Worm (Caenorhabditis elegans): ENCODE results near the gene srh-145.

The srh-145 gene

ce11 chrV:16445676-16446075 lies 35.2 kb downstream of the srh-145 start, which contains the start of gene T08G3.6:
Gene T08G3.6 (plus strand): TSS chrV:16445976.
- TF ChIP-seq nhr-237 (tag; optimal IDR thresholded peaks at IDR 0.05) (no peak), nhr-2 (tag; optimal IDR thresholded peaks at IDR 0.05) (no peak), ces-1 (GFP tag; optimal IDR thresholded peaks at IDR 0.05) (no peak), cnd-1 (tag; optimal IDR thresholded peaks at IDR 0.05) (no peak), pha-4 (tag; optimal IDR thresholded peaks at IDR 0.05) (no peak), nhr-76 (tag; optimal IDR thresholded peaks at IDR 0.05) (no peak)

DNA sequence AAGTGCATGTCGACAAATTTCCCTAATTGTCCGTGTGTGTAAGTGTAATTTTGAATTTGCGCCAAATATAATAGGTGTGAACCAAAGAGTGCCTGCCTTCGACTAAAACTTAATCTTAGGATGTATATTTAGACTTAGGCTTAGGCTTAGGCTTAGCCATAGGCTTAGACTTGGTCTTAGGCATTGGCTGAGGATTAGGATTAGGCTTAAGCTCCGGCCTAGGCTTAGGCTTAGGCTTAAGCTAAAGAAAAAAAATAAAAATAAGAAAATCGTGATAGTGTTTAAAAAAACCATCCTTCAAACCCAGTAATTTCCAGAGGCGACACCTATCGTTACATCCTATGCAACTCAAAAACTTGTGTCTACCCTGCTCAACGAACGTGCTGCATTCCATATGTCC lies 35.7 kb downstream of the srh-145 start:
- TF ChIP-seq lin-13 (tag; optimal IDR thresholded peaks at IDR 0.05) (no peak), mls-2 (tag; optimal IDR thresholded peaks at IDR 0.05) (no peak), nhr-2 (tag; optimal IDR thresholded peaks at IDR 0.05) (no peak)

DNA sequence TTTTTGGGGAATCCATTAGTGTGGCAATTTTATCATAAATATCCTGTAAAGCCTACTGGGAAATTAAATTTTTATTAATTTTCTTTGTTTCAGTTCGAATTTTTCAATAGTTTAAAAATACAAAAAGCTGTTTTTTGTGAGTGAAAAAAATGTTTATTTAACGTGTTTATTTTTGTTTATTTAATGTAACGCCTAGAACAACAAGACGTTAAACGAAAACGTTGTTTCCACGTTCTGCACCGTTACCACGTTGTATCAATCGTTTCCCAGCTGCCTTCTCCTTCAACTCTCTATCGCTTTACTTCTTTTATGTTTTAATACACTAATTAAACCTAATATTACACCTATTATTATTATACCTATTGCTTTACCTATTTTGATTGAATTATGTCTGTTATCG lies 37.2 kb downstream of the srh-145 start, which contains the start of gene T08G3.13:
T08G3.13 (plus strand) TSS at position 301 of the 400 bp plus-strand sequence.
- TF ChIP-seq drap-1 (GFP tag; optimal IDR thresholded peaks at IDR 0.05) (no peak), ham-2 (GFP tag; optimal IDR thresholded peaks at IDR 0.05) (no peak), unc-62 (GFP tag; optimal IDR thresholded peaks at IDR 0.05) (no peak)

DNA sequence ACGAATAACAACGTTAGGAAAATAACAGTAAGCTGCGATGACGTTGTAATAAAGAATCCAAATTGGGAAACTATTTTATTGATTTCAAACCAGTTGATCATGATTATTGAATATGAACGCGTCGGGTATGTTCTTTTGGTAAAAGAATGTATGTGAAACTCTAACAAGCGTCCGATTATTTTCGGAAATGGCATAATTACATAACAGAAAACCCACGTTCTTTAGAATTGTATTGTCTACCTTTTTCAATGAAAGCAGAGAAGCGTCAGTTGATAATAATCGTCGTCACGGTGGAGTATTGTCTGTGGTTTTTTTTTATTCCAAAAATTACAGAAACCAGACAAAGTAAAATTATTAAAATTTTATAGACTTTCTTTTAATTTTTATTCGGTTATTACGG lies 44.6 kb downstream of the srh-145 start, which contains the start of gene str-14:
str-14 (minus strand) TSS at position 101 of the 400 bp plus-strand sequence.
- TF ChIP-seq lin-13 (tag; optimal IDR thresholded peaks at IDR 0.05) (no peak), tbx-8 (GFP tag; optimal IDR thresholded peaks at IDR 0.05) (no peak), ceh-39 (tag; optimal IDR thresholded peaks at IDR 0.05) (no peak), flh-1 (GFP tag; optimal IDR thresholded peaks at IDR 0.05) (no peak), ztf-11 (tag; optimal IDR thresholded peaks at IDR 0.05) (no peak), nhr-2 (tag; optimal IDR thresholded peaks at IDR 0.05) (no peak), lsy-2 (tag; optimal IDR thresholded peaks at IDR 0.05) (no peak), nhr-12 (tag; optimal IDR thresholded peaks at IDR 0.05) (no peak), blmp-1 (tag; optimal IDR thresholded peaks at IDR 0.05) (no peak), ceh-43 (GFP tag; optimal IDR thresholded peaks at IDR 0.05) (no peak), sem-2 (GFP tag; optimal IDR thresholded peaks at IDR 0.05) (no peak), M03D4.4 (tag; optimal IDR thresholded peaks at IDR 0.05) (no peak), unc-120 (tag; optimal IDR thresholded peaks at IDR 0.05; ENCODE audit: poor library complexity, severe bottlenecking) (no peak), ceh-83 (GFP tag; optimal IDR thresholded peaks at IDR 0.05) (no peak), hlh-1 (tag; optimal IDR thresholded peaks at IDR 0.05) (no peak), mab-5 (tag; optimal IDR thresholded peaks at IDR 0.05) (no peak), nhr-237 (tag; optimal IDR thresholded peaks at IDR 0.05) (no peak), unc-39 (tag; optimal IDR thresholded peaks at IDR 0.05) (no peak)

DNA sequence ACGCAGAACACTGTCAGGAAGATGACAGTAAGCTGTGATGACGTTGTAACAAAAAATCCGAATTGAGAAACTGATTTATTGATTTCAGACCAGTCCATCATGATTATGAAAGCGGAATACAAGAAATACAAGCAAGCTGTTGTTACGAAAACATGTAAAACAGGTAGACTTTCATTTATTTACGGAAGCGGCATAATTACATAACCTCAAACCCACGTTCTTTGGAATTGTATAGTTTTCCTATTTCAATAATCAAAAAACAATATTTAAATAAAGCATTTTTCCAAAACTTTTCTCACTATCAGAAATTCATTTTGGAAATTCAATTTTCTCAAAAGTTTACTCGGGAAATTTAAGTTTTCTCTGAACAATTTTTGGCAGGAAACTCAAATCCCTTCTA lies 48.2 kb downstream of the srh-145 start, which contains the start of gene str-15:
str-15 (minus strand) TSS at position 101 of the 400 bp plus-strand sequence.
- no peak for TF ChIP-seq ceh-83 (GFP tag; optimal IDR thresholded peaks at IDR 0.05)
- TF ChIP-seq flh-1 (GFP tag; optimal IDR thresholded peaks at IDR 0.05), result no peak
- no peak for TF ChIP-seq ztf-11 (tag; optimal IDR thresholded peaks at IDR 0.05)
- no peak for TF ChIP-seq pha-4 (tag; optimal IDR thresholded peaks at IDR 0.05)
- no peak for TF ChIP-seq elt-1 (tag; optimal IDR thresholded peaks at IDR 0.05; ENCODE audit: borderline replicate concordance, insufficient read depth)
- TF ChIP-seq cnd-1 (tag; optimal IDR thresholded peaks at IDR 0.05), result no peak
- no peak for TF ChIP-seq snpc-4 (tag; optimal IDR thresholded peaks at IDR 0.05)
- no peak for TF ChIP-seq lin-13 (tag; optimal IDR thresholded peaks at IDR 0.05)
- TF ChIP-seq nhr-12 (tag; optimal IDR thresholded peaks at IDR 0.05), result no peak
- no peak for TF ChIP-seq lin-32 (GFP tag; optimal IDR thresholded peaks at IDR 0.05)
- TF ChIP-seq nhr-76 (tag; optimal IDR thresholded peaks at IDR 0.05), result no peak
- TF ChIP-seq nhr-237 (tag; optimal IDR thresholded peaks at IDR 0.05), result no peak
- TF ChIP-seq mep-1 (tag; optimal IDR thresholded peaks at IDR 0.05), result no peak
- TF ChIP-seq mls-2 (tag; optimal IDR thresholded peaks at IDR 0.05), result no peak
- no peak for TF ChIP-seq sem-2 (GFP tag; optimal IDR thresholded peaks at IDR 0.05)

- TF ChIP-seq nhr-12 (tag; optimal IDR thresholded peaks at IDR 0.05), result no peak
- no peak for TF ChIP-seq elt-1 (tag; optimal IDR thresholded peaks at IDR 0.05; ENCODE audit: borderline replicate concordance, insufficient read depth)
- no peak for TF ChIP-seq lin-32 (GFP tag; optimal IDR thresholded peaks at IDR 0.05)
- TF ChIP-seq ceh-39 (tag; optimal IDR thresholded peaks at IDR 0.05), result no peak
- TF ChIP-seq M03D4.4 (tag; optimal IDR thresholded peaks at IDR 0.05), result no peak
- no peak for TF ChIP-seq sem-2 (GFP tag; optimal IDR thresholded peaks at IDR 0.05)
- no peak for TF ChIP-seq ceh-43 (GFP tag; optimal IDR thresholded peaks at IDR 0.05)
- TF ChIP-seq unc-39 (tag; optimal IDR thresholded peaks at IDR 0.05), result no peak
- no peak for TF ChIP-seq flh-1 (GFP tag; optimal IDR thresholded peaks at IDR 0.05)
- TF ChIP-seq mep-1 (tag; optimal IDR thresholded peaks at IDR 0.05), result no peak
- TF ChIP-seq nhr-237 (tag; optimal IDR thresholded peaks at IDR 0.05), result no peak
- no peak for TF ChIP-seq ceh-83 (GFP tag; optimal IDR thresholded peaks at IDR 0.05)
- no peak for TF ChIP-seq elt-3 (tag; optimal IDR thresholded peaks at IDR 0.05)
- TF ChIP-seq nhr-76 (tag; optimal IDR thresholded peaks at IDR 0.05), result no peak
- no peak for TF ChIP-seq nhr-28 (tag; optimal IDR thresholded peaks at IDR 0.05)
- no peak for TF ChIP-seq unc-120 (tag; optimal IDR thresholded peaks at IDR 0.05; ENCODE audit: poor library complexity, severe bottlenecking)
These were observed 48.9 kb downstream of the srh-145 start for ce11 chrV:16459377-16459776.

Measured in whole organism, mixed stage, embryonic.